Worm (Caenorhabditis elegans) whole organism, L1 larva: ENCODE data around the gene F36H9.5.

ENCODE experiments used
- aha-1 ChIP-seq: fragments of 150-350 bp; optimal IDR thresholded peaks from 2 replicates; lab custom pipeline; 2014; ENCODE audit warnings: missing biosample characterization, missing genetic modification characterization
- alr-1 ChIP-seq: fragments of 200-800 bp; sonication (Bioruptor generic); optimal IDR thresholded peaks from 2 replicates; lab custom pipeline; 2018; ENCODE audit warnings: borderline replicate concordance, mild to moderate bottlenecking, missing genetic modification characterization, missing compliant biosample characterization
- hlh-4 ChIP-seq: sonication (generic microtip); optimal IDR thresholded peaks from 2 replicates; lab custom pipeline; 2016; ENCODE audit warnings: mild to moderate bottlenecking, missing genetic modification characterization, missing compliant biosample characterization
- lsy-2 ChIP-seq, 2 experiments: fragments of 150-350 bp; optimal IDR thresholded peaks; 2 replicates each; lab custom pipeline; 2014; ENCODE audit warnings: missing biosample characterization in 2 of 2, missing genetic modification characterization in 2 of 2
- nhr-28 ChIP-seq: fragments of 150-350 bp; optimal IDR thresholded peaks from 2 replicates; lab custom pipeline; 2014; ENCODE audit warnings: missing biosample characterization, missing genetic modification characterization
- nhr-76 ChIP-seq: sonication (generic microtip); optimal IDR thresholded peaks from 2 replicates; lab custom pipeline; 2017; ENCODE audit warnings: missing biosample characterization, missing genetic modification characterization
- snpc-4 ChIP-seq: fragments of 150-350 bp; optimal IDR thresholded peaks from 2 replicates; lab custom pipeline; 2014; ENCODE audit warnings: missing biosample characterization, missing genetic modification characterization
- zag-1 ChIP-seq: fragments of 150-350 bp; optimal IDR thresholded peaks from 2 replicates; lab custom pipeline; 2014; ENCODE audit warnings: missing biosample characterization, missing genetic modification characterization

ce11 chrV:1755589-1755988 lies 26.2 kb downstream of the F36H9.5 start, which contains the start of gene ZK697.14:
- TF ChIP-seq aha-1 = no peak
- no peak for TF ChIP-seq hlh-4 (tag; lab: Kevin White, UChicago)
- no peak for TF ChIP-seq nhr-28 (tag; lab: Kevin White, UChicago)
- TF ChIP-seq nhr-76 (tag; lab: Kevin White, UChicago) = no peak
- no peak for TF ChIP-seq alr-1 (tag; lab: Kevin White, UChicago)
- TF ChIP-seq snpc-4 (tag; lab: Kevin White, UChicago) = no peak
- no peak for TF ChIP-seq zag-1
- TF ChIP-seq lsy-2 (tag; optimal IDR thresholded peaks at IDR 0.05; lab: Kevin White, UChicago) = no peak
